Fruit fly (Drosophila melanogaster) whole organism, embryonic: ENCODE measurements around the gene Ssk.

ENCODE experiments used
- Abd-B ChIP-seq: fragments of 200-800 bp; sonication (Bioruptor generic); optimal IDR thresholded peaks from 2 replicates; lab custom pipeline; 2018; ENCODE audit warnings: missing biosample characterization, mild to moderate bottlenecking, missing genetic modification characterization, moderate library complexity
- Atf-2 ChIP-seq: fragments of 200-800 bp; sonication (Bioruptor generic); optimal IDR thresholded peaks from 2 replicates; lab custom pipeline; 2016; ENCODE audit warnings: missing biosample characterization, missing genetic modification characterization
- CG10209 ChIP-seq: fragments of 200-800 bp; sonication (Bioruptor generic); optimal IDR thresholded peaks from 3 replicates; lab custom pipeline; 2017; ENCODE audit warnings: missing biosample characterization, mild to moderate bottlenecking, missing genetic modification characterization, missing genetic modification reagents
- CG10366 ChIP-seq: fragments of 200-800 bp; sonication (Bioruptor generic); IDR thresholded peaks from 2 replicates; pipeline ENCODE4 v1.3.6; 2022; ENCODE audit warnings: missing biosample characterization, missing genetic modification characterization
- CG11560 ChIP-seq: fragments of 200-800 bp; sonication (Bioruptor generic); IDR thresholded peaks from 3 replicates; pipeline ENCODE4 v1.3.6; 2022; ENCODE audit warnings: missing biosample characterization, missing genetic modification characterization
- CG15514 ChIP-seq: fragments of 200-800 bp; sonication (Bioruptor generic); optimal IDR thresholded peaks from 3 replicates; lab custom pipeline; 2017; ENCODE audit warnings: missing biosample characterization, missing genetic modification characterization, mild to moderate bottlenecking, moderate library complexity, missing genetic modification reagents
- CG16815 ChIP-seq: fragments of 200-800 bp; sonication (Bioruptor generic); optimal IDR thresholded peaks from 3 replicates; lab custom pipeline; 2017; ENCODE audit warnings: missing biosample characterization, mild to moderate bottlenecking, missing genetic modification characterization
- CG17328 ChIP-seq: fragments of 200-800 bp; sonication (Bioruptor generic); IDR thresholded peaks from 2 replicates; pipeline ENCODE4 v1.3.6; 2022; ENCODE audit warnings: missing biosample characterization, missing genetic modification characterization
- CG17568 ChIP-seq: fragments of 200-800 bp; sonication (Bioruptor generic); optimal IDR thresholded peaks from 2 replicates; lab custom pipeline; 2018; ENCODE audit warnings: missing biosample characterization, mild to moderate bottlenecking, missing genetic modification characterization, moderate library complexity
- CG3163 ChIP-seq: fragments of 200-800 bp; sonication (Bioruptor generic); optimal IDR thresholded peaks from 3 replicates; lab custom pipeline; 2016; ENCODE audit warnings: missing biosample characterization, missing genetic modification characterization
- CG3726 ChIP-seq: fragments of 200-800 bp; sonication (Bioruptor generic); IDR thresholded peaks from 3 replicates; pipeline ENCODE4, ENCODE4 v1.3.6; 2022; ENCODE audit warnings: missing biosample characterization, missing genetic modification characterization
- CG3838 ChIP-seq: fragments of 200-800 bp; sonication (Bioruptor generic); optimal IDR thresholded peaks from 3 replicates; lab custom pipeline; 2016; ENCODE audit warnings: missing biosample characterization, missing genetic modification characterization
- CG4328 ChIP-seq: fragments of 200-800 bp; sonication (Bioruptor generic); optimal IDR thresholded peaks from 3 replicates; lab custom pipeline; 2017; ENCODE audit warnings: missing biosample characterization, missing genetic modification reagents, missing genetic modification characterization
- CG6654 ChIP-seq: fragments of 200-800 bp; sonication (Bioruptor generic); optimal IDR thresholded peaks from 2 replicates; lab custom pipeline; 2017; ENCODE audit warnings: missing biosample characterization, mild to moderate bottlenecking, missing genetic modification characterization
- CG6689 ChIP-seq: fragments of 200-800 bp; sonication (Bioruptor generic); IDR thresholded peaks from 2 replicates; pipeline ENCODE4 v1.3.6; 2022; ENCODE audit warnings: missing biosample characterization, missing genetic modification characterization
- CG8290 ChIP-seq, 3 experiments: fragments of 200-800 bp; sonication (Bioruptor generic); optimal IDR thresholded peaks; 2 replicates each; lab custom pipeline; 2016 to 2019; ENCODE audit warnings: missing biosample characterization in 3 of 3, missing genetic modification characterization in 3 of 3, mild to moderate bottlenecking in 2 of 3, moderate library complexity in 1 of 3
- CG8944 ChIP-seq: fragments of 200-800 bp; sonication (Bioruptor generic); optimal IDR thresholded peaks from 3 replicates; lab custom pipeline; 2016; ENCODE audit warnings: missing biosample characterization, missing genetic modification characterization
- CG9215 ChIP-seq: fragments of 200-800 bp; sonication (Bioruptor generic); IDR thresholded peaks from 2 replicates; pipeline ENCODE4 v1.3.6; 2022; ENCODE audit warnings: missing biosample characterization, missing genetic modification characterization
- CG9817 ChIP-seq: fragments of 200-800 bp; sonication (Bioruptor generic); optimal IDR thresholded peaks from 2 replicates; lab custom pipeline; 2018; ENCODE audit warnings: missing biosample characterization, mild to moderate bottlenecking, missing genetic modification characterization, moderate library complexity
- Camta ChIP-seq: fragments of 200-800 bp; sonication (Bioruptor generic); optimal IDR thresholded peaks from 2 replicates; lab custom pipeline; 2016; ENCODE audit warnings: missing biosample characterization, missing genetic modification characterization
- Dad ChIP-seq: fragments of 200-800 bp; sonication (Bioruptor generic); optimal IDR thresholded peaks from 3 replicates; lab custom pipeline; 2016; ENCODE audit warnings: missing biosample characterization, missing genetic modification characterization
- Fer3 ChIP-seq: fragments of 200-800 bp; sonication (Bioruptor generic); optimal IDR thresholded peaks from 2 replicates; lab custom pipeline; 2018; ENCODE audit warnings: missing biosample characterization, mild to moderate bottlenecking, missing genetic modification characterization, moderate library complexity
- HLH54F ChIP-seq: fragments of 200-800 bp; sonication (Bioruptor generic); optimal IDR thresholded peaks from 3 replicates; lab custom pipeline; 2016; ENCODE audit warnings: missing biosample characterization, missing genetic modification characterization
- Hr3 ChIP-seq: fragments of 200-800 bp; sonication (Bioruptor generic); optimal IDR thresholded peaks from 3 replicates; lab custom pipeline; 2016; ENCODE audit warnings: missing biosample characterization, missing genetic modification characterization
- Meics ChIP-seq: fragments of 200-800 bp; sonication (Bioruptor generic); optimal IDR thresholded peaks from 2 replicates; lab custom pipeline; 2017; ENCODE audit warnings: missing biosample characterization, mild to moderate bottlenecking, missing genetic modification characterization
- Pdp1 ChIP-seq, 2 experiments: fragments of 200-800 bp; sonication (Bioruptor generic); optimal IDR thresholded peaks; 3 replicates each; lab custom pipeline; 2016; ENCODE audit warnings: missing biosample characterization in 2 of 2, missing genetic modification characterization in 2 of 2, mild to moderate bottlenecking in 1 of 2, moderate library complexity in 1 of 2
- Rfx ChIP-seq: fragments of 200-800 bp; sonication (Bioruptor generic); IDR thresholded peaks from 2 replicates; pipeline ENCODE4 v1.3.6; 2022; ENCODE audit warnings: missing biosample characterization, missing genetic modification characterization
- Side ChIP-seq: fragments of 200-800 bp; sonication (Bioruptor generic); optimal IDR thresholded peaks from 2 replicates; lab custom pipeline; 2016; ENCODE audit warnings: missing biosample characterization, missing genetic modification characterization
- Sox102F ChIP-seq: fragments of 200-800 bp; sonication (Bioruptor generic); optimal IDR thresholded peaks from 2 replicates; lab custom pipeline; 2018; ENCODE audit warnings: missing biosample characterization, mild to moderate bottlenecking, missing genetic modification characterization, moderate library complexity
- TFAM ChIP-seq: fragments of 200-800 bp; sonication (Bioruptor generic); optimal IDR thresholded peaks from 2 replicates; lab custom pipeline; 2017; ENCODE audit warnings: missing biosample characterization, missing genetic modification characterization, inconsistent platforms
- Xbp1 ChIP-seq: fragments of 200-800 bp; sonication (Bioruptor generic); optimal IDR thresholded peaks from 3 replicates; lab custom pipeline; 2016; ENCODE audit warnings: missing biosample characterization, mild to moderate bottlenecking, missing genetic modification characterization
- bcd ChIP-seq: fragments of 200-800 bp; sonication (Bioruptor generic); optimal IDR thresholded peaks from 2 replicates; lab custom pipeline; 2017; ENCODE audit warnings: missing biosample characterization, mild to moderate bottlenecking, missing genetic modification characterization
- ci ChIP-seq: fragments of 200-800 bp; sonication (Bioruptor generic); IDR thresholded peaks from 3 replicates; pipeline ENCODE4 v1.3.6; 2022; ENCODE audit warnings: missing biosample characterization, missing genetic modification characterization
- crc ChIP-seq: fragments of 200-800 bp; sonication (Bioruptor generic); optimal IDR thresholded peaks from 2 replicates; lab custom pipeline; 2016; ENCODE audit warnings: missing biosample characterization, missing genetic modification characterization
- gce ChIP-seq: fragments of 200-800 bp; sonication (Bioruptor generic); IDR thresholded peaks from 3 replicates; pipeline ENCODE4 v1.3.6; 2022; ENCODE audit warnings: missing biosample characterization, missing genetic modification characterization
- gem ChIP-seq: fragments of 200-800 bp; sonication (Bioruptor generic); optimal IDR thresholded peaks from 2 replicates; lab custom pipeline; 2019; ENCODE audit warnings: missing biosample characterization, mild to moderate bottlenecking, missing genetic modification characterization, moderate library complexity
- grn ChIP-seq: fragments of 200-800 bp; sonication (Bioruptor generic); optimal IDR thresholded peaks from 3 replicates; lab custom pipeline; 2017; ENCODE audit warnings: missing biosample characterization, missing genetic modification characterization
- ham ChIP-seq: fragments of 200-800 bp; sonication (Bioruptor generic); IDR thresholded peaks from 2 replicates; pipeline ENCODE4 v1.3.6; 2022; ENCODE audit warnings: missing biosample characterization, missing genetic modification characterization
- hbn ChIP-seq: fragments of 200-800 bp; sonication (Bioruptor generic); IDR thresholded peaks from 2 replicates; pipeline ENCODE4 v1.3.6; 2022; ENCODE audit warnings: missing biosample characterization, missing genetic modification characterization; ENCODE audit not compliant: partially characterized antibody
- nerfin-1 ChIP-seq: fragments of 200-800 bp; sonication (Bioruptor generic); optimal IDR thresholded peaks from 3 replicates; lab custom pipeline; 2019; ENCODE audit warnings: missing biosample characterization, mild to moderate bottlenecking, missing genetic modification characterization, moderate library complexity
- nmo ChIP-seq: fragments of 200-800 bp; sonication (Bioruptor generic); optimal IDR thresholded peaks from 2 replicates; lab custom pipeline; 2018; ENCODE audit warnings: missing biosample characterization, mild to moderate bottlenecking, missing genetic modification characterization, moderate library complexity
- oc ChIP-seq: fragments of 200-800 bp; sonication (Bioruptor generic); optimal IDR thresholded peaks from 2 replicates; lab custom pipeline; 2018; ENCODE audit warnings: missing biosample characterization, mild to moderate bottlenecking, missing genetic modification characterization, moderate library complexity
- onecut ChIP-seq: fragments of 200-800 bp; sonication (Bioruptor generic); IDR thresholded peaks from 2 replicates; pipeline ENCODE4 v1.3.6; 2022; ENCODE audit warnings: missing biosample characterization, missing genetic modification characterization
- org-1 ChIP-seq: fragments of 200-800 bp; sonication (Bioruptor generic); optimal IDR thresholded peaks from 2 replicates; lab custom pipeline; 2017; ENCODE audit warnings: missing biosample characterization, missing genetic modification characterization
- pan ChIP-seq, 4 experiments: fragments of >200 bp in 3 of 4; fragments of 200-800 bp in 1 of 4; sonication (Bioruptor generic) in 1 of 4; optimal IDR thresholded peaks in 3 of 4; IDR thresholded peaks in 1 of 4; 2 replicates each; pipeline versions ENCODE4 v1.3.6 to Lab custom; 2017 to 2022; ENCODE audit warnings: missing biosample characterization in 2 of 4, missing genetic modification characterization in 2 of 4, mixed read lengths in 1 of 4
- pho ChIP-seq: fragments of 200-800 bp; sonication (Bioruptor generic); optimal IDR thresholded peaks from 2 replicates; lab custom pipeline; 2016; ENCODE audit warnings: missing biosample characterization, missing genetic modification characterization
- phol ChIP-seq: fragments of 200-800 bp; sonication (Bioruptor generic); optimal IDR thresholded peaks from 3 replicates; lab custom pipeline; 2018; ENCODE audit warnings: missing biosample characterization, mild to moderate bottlenecking, missing genetic modification characterization, moderate library complexity
- schlank ChIP-seq: fragments of 200-800 bp; sonication (Bioruptor generic); optimal IDR thresholded peaks from 2 replicates; lab custom pipeline; 2018; ENCODE audit warnings: missing biosample characterization, mild to moderate bottlenecking, missing genetic modification characterization
- slbo ChIP-seq: fragments of 200-800 bp; sonication (Bioruptor generic); IDR thresholded peaks from 2 replicates; pipeline ENCODE4 v1.3.6; 2022; ENCODE audit warnings: missing biosample characterization, missing genetic modification characterization

Ssk gene

DNA sequence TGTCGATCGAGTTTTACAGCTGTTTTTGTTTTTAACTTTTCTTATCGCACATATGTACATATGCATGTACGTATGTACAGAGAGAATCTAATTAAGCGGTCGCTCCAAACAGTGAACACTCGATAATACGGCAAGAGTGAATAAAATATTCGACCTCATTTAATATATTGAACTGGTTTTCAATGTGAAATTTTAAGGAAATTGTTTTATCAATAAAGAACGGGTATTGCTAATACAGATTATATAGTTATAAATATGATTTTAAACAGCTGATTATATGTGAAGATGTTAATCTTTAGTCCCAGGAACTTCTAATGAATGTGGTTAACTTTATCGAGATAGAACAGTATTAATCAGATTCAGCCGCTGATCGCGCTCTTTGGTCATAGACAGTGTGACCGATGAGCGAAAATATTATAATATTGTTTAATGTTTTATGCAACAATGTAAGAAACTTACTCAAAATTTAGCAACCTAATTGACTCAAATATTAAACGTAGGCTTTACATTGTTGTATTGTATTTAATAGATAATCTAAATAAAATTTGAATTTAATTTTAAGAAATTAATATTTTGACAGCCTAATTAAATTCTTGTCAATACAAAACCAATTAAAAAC is 47.6 kb upstream of the Ssk start, which contains the start of gene CG7328:
TSS of gene CG7328 (minus strand) at position 19 of the 619 bp plus-strand sequence.
- TF ChIP-seq ham (GFP tag; lab: Robert Waterston, UW) (no peak), crc (GFP tag; lab: Kevin White, UChicago) (peak; percentile 6), Atf-2 (GFP tag; lab: Kevin White, UChicago) (no peak), gce (GFP tag; lab: Robert Waterston, UW) (peak; percentile 11; the same call in 1 of the 3 replicates), ci (GFP tag; lab: Robert Waterston, UW) (0 out of 3 replicates have a peak, but pooled peaks have one; percentile 34), CG9215 (GFP tag; lab: Robert Waterston, UW) (peak; percentile 53), CG10209 (peak; percentile 66), CG6689 (peak; percentile 28), CG8290 (GFP tag; optimal IDR thresholded peaks at IDR 0.05; lab: Kevin White, UChicago) (no peak), CG8290 (tag; optimal IDR thresholded peaks at IDR 0.05; lab: Kevin White, UChicago) (no peak), Hr3 (GFP tag; lab: Kevin White, UChicago) (peak; percentile 59), TFAM (GFP tag; lab: Kevin White, UChicago) (no peak), CG15514 (GFP tag; lab: Kevin White, UChicago) (peak; percentile 7), phol (tag; lab: Kevin White, UChicago) (no peak), bcd (GFP tag; lab: Kevin White, UChicago) (peak; percentile 55), Meics (GFP tag; lab: Kevin White, UChicago) (peak; percentile 57), CG6654 (no peak), CG3726 (GFP tag; lab: Robert Waterston, UW) (no peak), CG10366 (GFP tag; lab: Robert Waterston, UW) (peak; percentile 58), slbo (GFP tag; lab: Robert Waterston, UW) (peak; percentile 71), CG9817 (tag; lab: Kevin White, UChicago) (peak; percentile 59), CG8944 (GFP tag; lab: Kevin White, UChicago) (peak; percentile 16), HLH54F (GFP tag; lab: Kevin White, UChicago) (peak; percentile 39), schlank (tag; lab: Kevin White, UChicago) (peak; percentile 56), pan (optimal IDR thresholded peaks at IDR 0.05; lab: Kevin White, UChicago) (no peak), pan (GFP tag; optimal IDR thresholded peaks at IDR 0.05 in 1 of 2, IDR thresholded peaks at IDR 0.05 in 1 of 2) (peak in 1 of 2 experiments; percentile 59), Camta (GFP tag; lab: Kevin White, UChicago) (peak; percentile 4), Dad (GFP tag; lab: Kevin White, UChicago) (peak; percentile 14), nmo (GFP tag; lab: Kevin White, UChicago) (peak; percentile 65), grn (GFP tag; lab: Kevin White, UChicago) (peak; percentile 78), onecut (GFP tag; lab: Robert Waterston, UW) (peak; percentile 18; the same call in 1 of the 2 replicates), Fer3 (no peak), hbn (GFP tag; lab: Robert Waterston, UW) (no peak), oc (no peak), CG11560 (no peak), CG16815 (peak; percentile 34), CG4328 (peak; percentile 23), Xbp1 (GFP tag; lab: Kevin White, UChicago) (peak; percentile 52), CG3163 (no peak), Side (GFP tag; lab: Kevin White, UChicago) (peak; percentile 3), Pdp1 (GFP tag; optimal IDR thresholded peaks at IDR 0.05; lab: Kevin White, UChicago) (peak in 1 of 2 experiments; percentile 28), nerfin-1 (tag; lab: Kevin White, UChicago) (no peak), CG17568 (GFP tag; lab: Kevin White, UChicago) (no peak), CG3838 (GFP tag; lab: Kevin White, UChicago) (peak; percentile 35), Abd-B (GFP tag; lab: Kevin White, UChicago) (peak; percentile 40), pho (GFP tag; lab: Kevin White, UChicago) (peak; percentile 52), org-1 (peak; percentile 3), Rfx (GFP tag; lab: Robert Waterston, UW) (peak; percentile 71), CG17328 (GFP tag; lab: Robert Waterston, UW) (peak; percentile 23; the same call in 1 of the 2 replicates), Sox102F (GFP tag; lab: Kevin White, UChicago) (peak; percentile 57), gem (tag; lab: Kevin White, UChicago) (no peak)
